Fruit fly (Drosophila melanogaster): Measurements from ENCODE around the gene CG45080.

CG45080 gene

dm6 chr3R:13305318-13305899 is 13.7 kb downstream of the CG45080 start (continued):
- no peak for TF ChIP-seq ci (GFP tag; IDR thresholded peaks at IDR 0.05)
- TF ChIP-seq kah (GFP tag; optimal IDR thresholded peaks at IDR 0.05), result peak; percentile 5
- TF ChIP-seq bcd (GFP tag; optimal IDR thresholded peaks at IDR 0.05), result peak; percentile 12
- TF ChIP-seq sr (GFP tag; IDR thresholded peaks at IDR 0.05), result no peak
- no peak for TF ChIP-seq vnd (GFP tag; IDR thresholded peaks at IDR 0.05; ENCODE audit: partially characterized antibody)
- peak; percentile 23 for TF ChIP-seq CG16815 (GFP tag; optimal IDR thresholded peaks at IDR 0.05)
- peak; percentile 62 for TF ChIP-seq lbe (GFP tag; optimal IDR thresholded peaks at IDR 0.05)
- peak; percentile 87 for TF ChIP-seq CG14710 (tag; optimal IDR thresholded peaks at IDR 0.05)
- TF ChIP-seq Six4 (GFP tag; optimal IDR thresholded peaks at IDR 0.05), result peak; percentile 33
- no peak for TF ChIP-seq Dref (GFP tag; IDR thresholded peaks at IDR 0.05)
- TF ChIP-seq CG12769 (tag; optimal IDR thresholded peaks at IDR 0.05), result no peak
- no peak for TF ChIP-seq inv (GFP tag; IDR thresholded peaks at IDR 0.05; ENCODE audit: partially characterized antibody)
- TF ChIP-seq CG15269 (tag; optimal IDR thresholded peaks at IDR 0.05), result peak; percentile 19
- peak; percentile 66 for TF ChIP-seq CG13424 (tag; optimal IDR thresholded peaks at IDR 0.05)
- peak; percentile 64 for TF ChIP-seq PHDP (tag; optimal IDR thresholded peaks at IDR 0.05)
- TF ChIP-seq CG12942 (GFP tag; optimal IDR thresholded peaks at IDR 0.05), result no peak
- TF ChIP-seq ERR (GFP tag; optimal IDR thresholded peaks at IDR 0.05), result no peak
- TF ChIP-seq bbx (GFP tag; IDR thresholded peaks at IDR 0.05; ENCODE audit: partially characterized antibody), result no peak
- peak; percentile 48 for TF ChIP-seq CG2875 (GFP tag; optimal IDR thresholded peaks at IDR 0.05)
- TF ChIP-seq ato (GFP tag; IDR thresholded peaks at IDR 0.05; ENCODE audit: partially characterized antibody), result no peak
- TF ChIP-seq ara (GFP tag; IDR thresholded peaks at IDR 0.05), result no peak
- TF ChIP-seq otp (GFP tag; IDR thresholded peaks at IDR 0.05), result no peak
- TF ChIP-seq CG10654 (GFP tag; optimal IDR thresholded peaks at IDR 0.05), result peak; percentile 10
- TF ChIP-seq tgo (GFP tag; IDR thresholded peaks at IDR 0.05), result peak; percentile 40; the same call in 1 of the 3 replicates
- TF ChIP-seq Hr3 (GFP tag; optimal IDR thresholded peaks at IDR 0.05), result peak; percentile 40
- TF ChIP-seq chinmo (GFP tag; IDR thresholded peaks at IDR 0.05; ENCODE audit: partially characterized antibody), result no peak
- peak; percentile 71 for TF ChIP-seq CG8388 (GFP tag; optimal IDR thresholded peaks at IDR 0.05)
- no peak for TF ChIP-seq pzg (GFP tag; optimal IDR thresholded peaks at IDR 0.05)
- TF ChIP-seq az2 (GFP tag; optimal IDR thresholded peaks at IDR 0.05), result peak; percentile 39
- peak; percentile 14 for TF ChIP-seq tin (GFP tag; optimal IDR thresholded peaks at IDR 0.05)
- TF ChIP-seq CG17361 (GFP tag; IDR thresholded peaks at IDR 0.05), result peak; percentile 88; the same call in 2 of the 3 replicates
- peak; percentile 55 for TF ChIP-seq CG8924 (tag; optimal IDR thresholded peaks at IDR 0.05)
- peak in 1 of 3 experiments; percentile 90 for TF ChIP-seq lola (GFP tag; optimal IDR thresholded peaks at IDR 0.05)
- no peak for TF ChIP-seq scrt (GFP tag; optimal IDR thresholded peaks at IDR 0.05)
- no peak for TF ChIP-seq CG4730 (GFP tag; IDR thresholded peaks at IDR 0.05)
- TF ChIP-seq sc (optimal IDR thresholded peaks at IDR 0.05), result no peak
- TF ChIP-seq sc (GFP tag; optimal IDR thresholded peaks at IDR 0.05), result peak; percentile 61
- TF ChIP-seq grn (GFP tag; optimal IDR thresholded peaks at IDR 0.05), result no peak
- peak; percentile 20 for TF ChIP-seq CG17359 (tag; optimal IDR thresholded peaks at IDR 0.05)
- TF ChIP-seq Stat92E (GFP tag; optimal IDR thresholded peaks at IDR 0.05), result peak in 1 of 3 experiments; percentile 64
- TF ChIP-seq dpn (GFP tag; optimal IDR thresholded peaks at IDR 0.05), result peak in 1 of 2 experiments; percentile 36
- peak; percentile 33; the same call in 2 of the 3 replicates for TF ChIP-seq row (GFP tag; IDR thresholded peaks at IDR 0.05)
- no peak for TF ChIP-seq Hmr (GFP tag; optimal IDR thresholded peaks at IDR 0.05)
- no peak for TF ChIP-seq CG18476 (GFP tag; optimal IDR thresholded peaks at IDR 0.05)
- TF ChIP-seq CG9727 (GFP tag; optimal IDR thresholded peaks at IDR 0.05), result peak; percentile 57
- TF ChIP-seq hkb (optimal IDR thresholded peaks at IDR 0.05), result no peak
- TF ChIP-seq hkb (GFP tag; IDR thresholded peaks at IDR 0.05), result 0 out of 2 replicates have a peak, but pooled peaks have one; percentile 8
- no peak for TF ChIP-seq CG12104 (GFP tag; optimal IDR thresholded peaks at IDR 0.05)
- TF ChIP-seq zf30C (GFP tag; optimal IDR thresholded peaks at IDR 0.05), result no peak
- TF ChIP-seq usp (GFP tag; optimal IDR thresholded peaks at IDR 0.05), result no peak
